Worm (Caenorhabditis elegans) whole organism, early embryonic: ENCODE results near the gene Y62H9A.11.

Experiments
- B0310.2 ChIP-seq: sonication (generic microtip); optimal IDR thresholded peaks from 2 replicates; lab custom pipeline; 2016; ENCODE audit warnings: mild to moderate bottlenecking, missing genetic modification characterization, missing compliant biosample characterization
- aly-1 ChIP-seq: sonication (generic microtip); optimal IDR thresholded peaks from 2 replicates; lab custom pipeline; 2016; ENCODE audit warnings: missing genetic modification characterization, missing compliant biosample characterization
- ama-1 ChIP-seq: fragments of 150-350 bp; optimal IDR thresholded peaks from 2 replicates; lab custom pipeline; 2014
- ceh-36 ChIP-seq: sonication (generic microtip); optimal IDR thresholded peaks from 2 replicates; lab custom pipeline; 2016; ENCODE audit warnings: missing genetic modification characterization, inconsistent platforms, missing compliant biosample characterization
- ets-7 ChIP-seq: sonication (generic microtip); optimal IDR thresholded peaks from 2 replicates; lab custom pipeline; 2016; ENCODE audit warnings: missing genotype, missing genetic modification characterization, missing compliant biosample characterization
- flt-1 ChIP-seq: fragments of 200-800 bp; sonication (Bioruptor generic); IDR thresholded peaks from 2 replicates; pipeline ENCODE4 v1.3.6; 2022; ENCODE audit warnings: missing genetic modification characterization, missing compliant biosample characterization
- hmbx-1 ChIP-seq: sonication (generic microtip); optimal IDR thresholded peaks from 2 replicates; lab custom pipeline; 2016; ENCODE audit warnings: mild to moderate bottlenecking, missing genetic modification characterization, missing compliant biosample characterization
- hmg-4 ChIP-seq: fragments of 200-800 bp; sonication (Bioruptor generic); optimal IDR thresholded peaks from 2 replicates; lab custom pipeline; 2018; ENCODE audit warnings: mild to moderate bottlenecking, missing genetic modification characterization, missing compliant biosample characterization
- pes-1 ChIP-seq: fragments of 200-800 bp; sonication (Bioruptor generic); IDR thresholded peaks from 2 replicates; pipeline ENCODE4 v1.3.6; 2022; ENCODE audit warnings: missing genetic modification reagents, missing genetic modification characterization, missing compliant biosample characterization
- tra-4 ChIP-seq: sonication (generic microtip); optimal IDR thresholded peaks from 2 replicates; lab custom pipeline; 2017; ENCODE audit warnings: missing genetic modification characterization, missing compliant biosample characterization

ce11 chrX:11856214-11856613 is 50.9 kb downstream of the Y62H9A.11 start:
- TF ChIP-seq aly-1 (tag; lab: Kevin White, UChicago) (no peak), ceh-36 (tag; lab: Kevin White, UChicago) (no peak), ama-1 (lab: Kevin White, UChicago) (no peak), tra-4 (tag; lab: Kevin White, UChicago) (no peak), pes-1 (GFP tag; lab: Robert Waterston, UW) (no peak), hmg-4 (GFP tag; lab: Kevin White, UChicago) (no peak), ets-7 (tag; lab: Kevin White, UChicago) (no peak), flt-1 (GFP tag; lab: Robert Waterston, UW) (no peak), B0310.2 (no peak), hmbx-1 (tag; lab: Kevin White, UChicago) (no peak)
